Fruit fly (Drosophila melanogaster): ENCODE measurements around the gene ana1.
A peak's percentile ranks its signal among the peaks of the same experiment; 100 is the strongest.

ana1 gene

DNA sequence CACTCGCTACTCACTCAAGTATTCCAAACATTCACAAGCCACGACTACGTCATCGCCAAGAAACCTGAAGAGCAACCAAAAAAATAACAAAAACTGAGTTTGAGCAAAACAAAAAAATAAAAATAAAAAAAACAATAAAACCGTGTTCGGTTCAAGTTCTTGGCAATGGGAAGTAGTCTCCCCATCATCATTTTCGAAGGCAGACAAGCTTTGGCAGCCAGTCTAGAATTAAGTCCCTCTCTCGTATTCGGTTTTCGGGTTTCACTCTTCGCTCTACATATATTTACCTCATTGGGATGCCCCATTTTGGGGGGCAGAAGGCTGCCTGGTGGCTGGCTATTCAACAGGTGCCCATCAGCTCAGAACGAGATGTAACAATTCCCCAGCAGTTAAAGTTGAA, 19.5 kb downstream of the ana1 start (continued):
- TF ChIP-seq CG10669 (GFP tag; optimal IDR thresholded peaks at IDR 0.05) (peak; percentile 76), achi (GFP tag; optimal IDR thresholded peaks at IDR 0.05) (peak; percentile 4), eg (GFP tag; IDR thresholded peaks at IDR 0.05) (no peak; the same call in 2 of the 3 replicates), svp (GFP tag) (no peak), cyc (GFP tag; optimal IDR thresholded peaks at IDR 0.05) (no peak), Blimp-1 (GFP tag; optimal IDR thresholded peaks at IDR 0.05) (no peak), CG6163 (GFP tag; IDR thresholded peaks at IDR 0.05) (no peak; the same call in none of the 3 replicates)

DNA sequence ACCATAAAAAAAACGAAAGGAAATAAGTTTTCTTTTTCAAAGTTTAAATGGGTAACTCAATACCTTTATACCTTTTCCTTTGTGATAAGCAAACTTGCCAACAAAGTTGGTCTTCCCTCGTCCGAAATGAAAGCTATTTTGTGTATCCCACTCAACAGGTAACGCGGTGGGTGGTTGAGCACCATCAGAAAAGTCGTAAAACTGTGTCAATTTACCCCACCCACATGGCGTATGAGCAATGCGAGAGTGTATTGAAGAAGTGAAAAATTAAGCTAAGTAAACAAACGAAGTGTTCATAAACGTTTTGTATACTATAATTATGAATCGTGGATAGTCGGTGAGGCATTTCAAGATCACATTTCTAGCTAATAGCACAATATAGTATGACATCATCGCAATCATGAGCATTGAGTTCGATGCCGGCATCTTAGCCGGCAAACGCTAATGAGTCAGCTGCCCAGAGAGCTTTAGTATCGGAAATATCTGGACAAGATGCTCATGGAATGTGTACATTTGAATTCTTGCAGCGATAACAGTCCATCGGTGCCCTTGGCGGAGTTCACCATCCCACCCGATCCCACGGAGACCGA, 20.5 kb downstream of the ana1 start:
- TF ChIP-seq eg (GFP tag; IDR thresholded peaks at IDR 0.05): no peak
- TF ChIP-seq fkh (GFP tag; optimal IDR thresholded peaks at IDR 0.05): peak; percentile 63
- peak; percentile 16 for TF ChIP-seq Eip78C (GFP tag)

dm6 chr3R:24555150-24555549, 24.8 kb downstream of the ana1 start:
- no peak for TF ChIP-seq CG34406 (GFP tag; optimal IDR thresholded peaks at IDR 0.05)
- TF ChIP-seq CG32006 (GFP tag; optimal IDR thresholded peaks at IDR 0.05): no peak
- TF ChIP-seq CG8319 (GFP tag; optimal IDR thresholded peaks at IDR 0.05): no peak
- TF ChIP-seq CG31627 (GFP tag; optimal IDR thresholded peaks at IDR 0.05): no peak
- TF ChIP-seq Blimp-1 (GFP tag; optimal IDR thresholded peaks at IDR 0.05): no peak

- TF ChIP-seq CG16779 (tag; optimal IDR thresholded peaks at IDR 0.05): no peak
- no peak for TF ChIP-seq CG11294 (GFP tag; IDR thresholded peaks at IDR 0.05)
- no peak for TF ChIP-seq Lpt (GFP tag; optimal IDR thresholded peaks at IDR 0.05)
- TF ChIP-seq CG9139 (GFP tag; optimal IDR thresholded peaks at IDR 0.05): no peak
Observed at dm6 chr3R:24555932-24556331, 25.6 kb downstream of the ana1 start.

dm6 chr3R:24556554-24556953, 26.2 kb downstream of the ana1 start:
- no peak for TF ChIP-seq ss (GFP tag; optimal IDR thresholded peaks at IDR 0.05)

- TF ChIP-seq Hr39 (GFP tag; optimal IDR thresholded peaks at IDR 0.05): peak; percentile 75
- peak; percentile 13 for TF ChIP-seq Ets21C (GFP tag; optimal IDR thresholded peaks at IDR 0.05)
- peak; percentile 44 for TF ChIP-seq acj6 (GFP tag; optimal IDR thresholded peaks at IDR 0.05)
- no peak for TF ChIP-seq Eip93F (GFP tag; optimal IDR thresholded peaks at IDR 0.05)
- no peak for TF ChIP-seq CG8632 (GFP tag; optimal IDR thresholded peaks at IDR 0.05)
- peak; percentile 63 for TF ChIP-seq Met (GFP tag; optimal IDR thresholded peaks at IDR 0.05)
- no peak for TF ChIP-seq CG11294 (GFP tag; IDR thresholded peaks at IDR 0.05)
- TF ChIP-seq CG31627 (GFP tag; optimal IDR thresholded peaks at IDR 0.05): peak; percentile 79
- no peak for TF ChIP-seq Lpt (GFP tag; optimal IDR thresholded peaks at IDR 0.05)
- TF ChIP-seq fd59A (GFP tag; optimal IDR thresholded peaks at IDR 0.05): no peak
- peak; percentile 56 for TF ChIP-seq esn (GFP tag; optimal IDR thresholded peaks at IDR 0.05)
- TF ChIP-seq CG6854 (GFP tag; optimal IDR thresholded peaks at IDR 0.05): peak; percentile 19
- peak; percentile 56 for TF ChIP-seq lz (GFP tag; optimal IDR thresholded peaks at IDR 0.05)
- TF ChIP-seq OdsH (GFP tag; optimal IDR thresholded peaks at IDR 0.05): peak; percentile 48
- no peak for TF ChIP-seq CG4318 (GFP tag; optimal IDR thresholded peaks at IDR 0.05)
- no peak for TF ChIP-seq Gug (GFP tag; IDR thresholded peaks at IDR 0.05)
- peak; percentile 81 for TF ChIP-seq Eip78C (GFP tag)
- TF ChIP-seq CG15336 (GFP tag; IDR thresholded peaks at IDR 0.05): no peak
- TF ChIP-seq fd85E (GFP tag; optimal IDR thresholded peaks at IDR 0.05): no peak
- TF ChIP-seq spab (GFP tag; optimal IDR thresholded peaks at IDR 0.05): no peak
- no peak for TF ChIP-seq salr (GFP tag; optimal IDR thresholded peaks at IDR 0.05)
- TF ChIP-seq CG8319 (GFP tag; optimal IDR thresholded peaks at IDR 0.05): no peak
- peak; percentile 89 for TF ChIP-seq svp (GFP tag)
- peak; percentile 4 for TF ChIP-seq CG6792 (GFP tag; optimal IDR thresholded peaks at IDR 0.05)
- TF ChIP-seq CG11902 (GFP tag; optimal IDR thresholded peaks at IDR 0.05): peak; percentile 12
- no peak for TF ChIP-seq CG32006 (GFP tag; optimal IDR thresholded peaks at IDR 0.05)
- TF ChIP-seq vri (GFP tag; optimal IDR thresholded peaks at IDR 0.05): peak; percentile 45
- TF ChIP-seq Sox14 (GFP tag; optimal IDR thresholded peaks at IDR 0.05): peak; percentile 51
- TF ChIP-seq Hr4 (GFP tag; optimal IDR thresholded peaks at IDR 0.05): peak; percentile 25
- no peak for TF ChIP-seq achi (GFP tag; optimal IDR thresholded peaks at IDR 0.05)
- TF ChIP-seq Eip75B (GFP tag; optimal IDR thresholded peaks at IDR 0.05): no peak
Observed at dm6 chr3R:24557020-24557465, 26.7 kb downstream of the ana1 start.
